Worm (Caenorhabditis elegans): Measurements from ENCODE around the gene ttll-12.

ce11 chrII:9323660-9324059 lies 15.1 kb upstream of the ttll-12 start, which contains the start of gene egli-1:
- TF ChIP-seq bed-2 (GFP tag; IDR thresholded peaks at IDR 0.05) (no peak), unc-62 (GFP tag; optimal IDR thresholded peaks at IDR 0.05) (no peak), K11D2.4 (GFP tag; IDR thresholded peaks at IDR 0.05) (no peak), F55B11.4 (tag; optimal IDR thresholded peaks at IDR 0.05; ENCODE audit: borderline replicate concordance, insufficient read depth) (no peak), ceh-40 (GFP tag; IDR thresholded peaks at IDR 0.05) (no peak), ZK185.1 (tag; optimal IDR thresholded peaks at IDR 0.05; ENCODE audit: poor library complexity, severe bottlenecking) (no peak), F22D6.2 (tag; optimal IDR thresholded peaks at IDR 0.05) (no peak), let-526 (GFP tag; IDR thresholded peaks at IDR 0.05) (no peak), lin-26 (GFP tag; IDR thresholded peaks at IDR 0.05) (no peak), T26A5.8 (tag; optimal IDR thresholded peaks at IDR 0.05) (no peak)
